Fruit fly (Drosophila melanogaster): Measurements from ENCODE around the gene RpL22.

Gene RpL22

DNA sequence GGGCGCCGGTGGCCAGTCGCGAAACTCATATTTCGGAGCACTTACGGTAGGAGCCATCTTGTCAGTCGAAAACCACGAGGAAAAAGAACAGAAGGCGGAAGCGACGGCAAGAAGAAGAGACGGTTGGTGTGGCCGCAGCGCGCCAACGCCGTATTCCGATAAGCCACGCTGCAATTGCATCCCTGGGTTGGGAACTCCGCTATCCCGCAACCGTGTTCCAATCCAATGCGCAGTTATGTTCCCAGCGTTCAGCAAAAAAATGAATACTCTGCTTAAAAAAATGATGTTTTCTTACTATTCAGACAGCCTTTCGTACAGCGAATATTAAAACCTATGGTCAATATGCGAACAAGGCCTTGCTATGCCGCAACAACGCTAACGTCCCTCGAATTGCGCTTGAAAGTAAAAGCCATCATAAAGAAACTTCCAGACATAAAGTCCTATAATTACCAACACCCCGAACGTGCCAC lies at the start of gene RpL22 (continued):
- TF ChIP-seq Ravus (GFP tag; IDR thresholded peaks at IDR 0.05) (peak; percentile 21; the same call in 1 of the 2 replicates), CG11247 (GFP tag; IDR thresholded peaks at IDR 0.05) (peak; percentile 82), CG7357 (GFP tag; IDR thresholded peaks at IDR 0.05) (peak; percentile 59; the same call in 2 of the 3 replicates), crc (GFP tag; optimal IDR thresholded peaks at IDR 0.05) (peak; percentile 84), CG10959 (GFP tag; IDR thresholded peaks at IDR 0.05) (peak; percentile 68), lov (optimal IDR thresholded peaks at IDR 0.05) (no peak), lov (GFP tag; IDR thresholded peaks at IDR 0.05) (peak; percentile 93), CG10321 (GFP tag; IDR thresholded peaks at IDR 0.05) (peak; percentile 70), aop (GFP tag; IDR thresholded peaks at IDR 0.05) (no peak), CG31388 (GFP tag; optimal IDR thresholded peaks at IDR 0.05) (peak; percentile 38), ash1 (GFP tag; optimal IDR thresholded peaks at IDR 0.05) (peak; percentile 89), nom (GFP tag; optimal IDR thresholded peaks at IDR 0.05) (peak; percentile 87), CG13424 (tag; optimal IDR thresholded peaks at IDR 0.05) (peak; percentile 61), CG34224 (GFP tag; IDR thresholded peaks at IDR 0.05; ENCODE audit: partially characterized antibody) (no peak), CG17612 (GFP tag; IDR thresholded peaks at IDR 0.05) (peak; percentile 62), HmgZ (tag; optimal IDR thresholded peaks at IDR 0.05) (peak; percentile 94), Lim3 (GFP tag; IDR thresholded peaks at IDR 0.05) (no peak), CG32532 (GFP tag; IDR thresholded peaks at IDR 0.05) (peak; percentile 91), CG11456 (GFP tag; IDR thresholded peaks at IDR 0.05) (peak; percentile 96), trh (GFP tag; optimal IDR thresholded peaks at IDR 0.05) (peak; percentile 54), hb (GFP tag; IDR thresholded peaks at IDR 0.05; ENCODE audit: partially characterized antibody) (no peak), bab2 (GFP tag; optimal IDR thresholded peaks at IDR 0.05) (peak; percentile 77), CG11723 (GFP tag; optimal IDR thresholded peaks at IDR 0.05) (peak; percentile 80), CG15514 (GFP tag; optimal IDR thresholded peaks at IDR 0.05) (peak; percentile 95), Sry-δ (GFP tag; optimal IDR thresholded peaks at IDR 0.05) (peak; percentile 80), Drgx (GFP tag; IDR thresholded peaks at IDR 0.05) (peak; percentile 63), CG13296 (GFP tag; optimal IDR thresholded peaks at IDR 0.05) (peak; percentile 88), HmgD (GFP tag; optimal IDR thresholded peaks at IDR 0.05) (peak; percentile 93), CG4730 (GFP tag; IDR thresholded peaks at IDR 0.05) (peak; percentile 71), ase (GFP tag; IDR thresholded peaks at IDR 0.05) (peak; percentile 83), CG18599 (GFP tag; optimal IDR thresholded peaks at IDR 0.05) (peak; percentile 91), ftz-f1 (GFP tag; optimal IDR thresholded peaks at IDR 0.05) (peak; percentile 82), emc (GFP tag; optimal IDR thresholded peaks at IDR 0.05) (peak; percentile 92), CTCF (GFP tag; optimal IDR thresholded peaks at IDR 0.05) (peak; percentile 79), crp (GFP tag; optimal IDR thresholded peaks at IDR 0.05) (peak in 1 of 2 experiments; percentile 67), luna (GFP tag; optimal IDR thresholded peaks at IDR 0.05) (peak; percentile 85), sima (GFP tag; optimal IDR thresholded peaks at IDR 0.05) (peak; percentile 78), CG10274 (GFP tag; optimal IDR thresholded peaks at IDR 0.05) (peak; percentile 78), CG6683 (GFP tag; optimal IDR thresholded peaks at IDR 0.05) (peak; percentile 86), pum (GFP tag; optimal IDR thresholded peaks at IDR 0.05) (peak; percentile 74), sens (GFP tag) (peak; percentile 98), CG3163 (GFP tag; optimal IDR thresholded peaks at IDR 0.05) (peak; percentile 84), ken (GFP tag; IDR thresholded peaks at IDR 0.05) (peak; percentile 88), fru (optimal IDR thresholded peaks at IDR 0.05) (no peak), tgo (GFP tag; IDR thresholded peaks at IDR 0.05) (peak; percentile 71; the same call in 2 of the 3 replicates), Doc2 (GFP tag; IDR thresholded peaks at IDR 0.05) (peak; percentile 19; the same call in 1 of the 2 replicates), cg (GFP tag; optimal IDR thresholded peaks at IDR 0.05) (no peak), NFAT (GFP tag; IDR thresholded peaks at IDR 0.05) (peak; percentile 90), Bgb (GFP tag; IDR thresholded peaks at IDR 0.05; ENCODE audit: partially characterized antibody) (peak; percentile 50), kah (GFP tag; optimal IDR thresholded peaks at IDR 0.05) (peak; percentile 73), toy (GFP tag; IDR thresholded peaks at IDR 0.05) (peak; percentile 61; the same call in 1 of the 2 replicates), maf-S (GFP tag; optimal IDR thresholded peaks at IDR 0.05) (peak; percentile 89)
